Worm (Caenorhabditis elegans): Measurements from ENCODE around the gene glr-1.

DNA sequence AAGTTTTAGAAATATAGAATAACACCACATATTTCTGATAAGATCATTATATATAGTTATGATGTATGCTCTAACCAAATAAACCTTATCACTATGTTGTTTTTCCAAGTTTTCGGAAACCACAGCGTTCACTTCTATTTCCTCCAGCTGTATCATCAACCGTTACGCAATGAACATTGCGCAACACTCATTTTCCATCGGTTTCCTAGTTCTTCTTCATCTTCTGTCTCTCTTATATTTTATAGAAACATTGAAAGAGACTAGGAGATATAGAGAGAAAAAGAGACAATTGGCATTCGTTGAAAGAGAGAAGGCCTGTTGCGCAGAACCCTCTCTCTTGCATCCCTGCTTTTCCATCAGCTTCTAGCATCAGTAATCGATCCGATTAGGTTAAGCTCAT is 14.1 kb downstream of the glr-1 start:
- TF ChIP-seq sea-1 (GFP tag; conservative IDR thresholded peaks at IDR 0.05) (no peak), ama-1 (optimal IDR thresholded peaks at IDR 0.05) (no peak), tbx-37 (GFP tag; conservative IDR thresholded peaks at IDR 0.05) (no peak), ets-7 (tag; optimal IDR thresholded peaks at IDR 0.05) (no peak)

Data from whole organism, early embryonic.